Fruit fly (Drosophila melanogaster): ENCODE results near the gene CG34163.

DNA sequence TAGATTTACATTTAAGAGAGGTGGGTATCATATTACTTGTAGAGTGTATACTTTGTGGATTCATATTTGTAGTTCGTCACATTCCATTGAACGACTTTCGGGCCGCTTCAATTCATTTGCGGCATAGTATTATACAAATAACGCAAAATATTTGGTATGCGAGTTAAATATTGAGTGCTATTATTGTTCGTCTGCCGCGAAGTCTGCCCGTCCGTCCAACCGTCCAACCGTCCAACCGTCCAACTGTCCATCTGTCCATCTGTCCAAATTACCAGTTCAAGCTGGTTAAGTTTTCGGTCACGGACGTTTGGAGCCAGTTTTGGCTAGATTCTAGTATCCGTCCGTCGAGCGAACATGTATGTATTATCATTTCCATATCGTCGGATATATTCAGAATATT lies 36.0 kb downstream of the CG34163 start:
- TF ChIP-seq Blimp-1 (GFP tag; optimal IDR thresholded peaks at IDR 0.05) (no peak), CG11294 (GFP tag; IDR thresholded peaks at IDR 0.05) (no peak), Lpt (GFP tag; optimal IDR thresholded peaks at IDR 0.05) (no peak), CG11762 (GFP tag; optimal IDR thresholded peaks at IDR 0.05; ENCODE audit: insufficient read depth) (no peak), svp (GFP tag) (no peak)

Data from whole organism, prepupa.